Worm (Caenorhabditis elegans) whole organism, late embryonic: ENCODE results near the gene F55C5.10.

ENCODE experiments used
- F13H6.1 ChIP-seq: sonication (generic microtip); optimal IDR thresholded peaks from 2 replicates; lab custom pipeline; 2016; ENCODE audit warnings: missing genetic modification characterization, missing compliant biosample characterization
- ahr-1 ChIP-seq: sonication (generic microtip); optimal IDR thresholded peaks from 2 replicates; lab custom pipeline; 2016; ENCODE audit warnings: missing genetic modification characterization, missing compliant biosample characterization
- ama-1 ChIP-seq: fragments of 150-350 bp; optimal IDR thresholded peaks from 2 replicates; lab custom pipeline; 2014
- ceh-18 ChIP-seq: sonication (generic microtip); optimal IDR thresholded peaks from 2 replicates; lab custom pipeline; 2016; ENCODE audit warnings: missing genetic modification characterization, missing compliant biosample characterization
- ceh-2 ChIP-seq: sonication (generic microtip); optimal IDR thresholded peaks from 2 replicates; lab custom pipeline; 2016; ENCODE audit warnings: missing genotype, missing genetic modification characterization, missing compliant biosample characterization
- ceh-22 ChIP-seq: sonication (generic microtip); optimal IDR thresholded peaks from 2 replicates; lab custom pipeline; 2017; ENCODE audit warnings: missing biosample characterization, missing genetic modification characterization
- ceh-24 ChIP-seq: sonication (generic microtip); optimal IDR thresholded peaks from 2 replicates; lab custom pipeline; 2016; ENCODE audit warnings: mild to moderate bottlenecking, missing genetic modification characterization, missing compliant biosample characterization
- ceh-45 ChIP-seq: fragments of 200-800 bp; sonication (Bioruptor generic); IDR thresholded peaks from 2 replicates; pipeline ENCODE4 v1.3.6; 2022; ENCODE audit warnings: missing genetic modification reagents, missing genetic modification characterization, missing compliant biosample characterization
- ceh-6 ChIP-seq: fragments of 200-800 bp; sonication (Bioruptor generic); optimal IDR thresholded peaks from 2 replicates; lab custom pipeline; 2018; ENCODE audit warnings: mild to moderate bottlenecking, missing genetic modification characterization, missing compliant biosample characterization
- ceh-9 ChIP-seq: sonication (generic microtip); optimal IDR thresholded peaks from 2 replicates; lab custom pipeline; 2016; ENCODE audit warnings: mild to moderate bottlenecking, missing genetic modification characterization, inconsistent platforms, missing compliant biosample characterization
- dmd-4 ChIP-seq: sonication (generic microtip); optimal IDR thresholded peaks from 2 replicates; lab custom pipeline; 2016; ENCODE audit warnings: borderline replicate concordance, missing genetic modification characterization, missing compliant biosample characterization
- elt-4 ChIP-seq: sonication (generic microtip); optimal IDR thresholded peaks from 2 replicates; lab custom pipeline; 2016; ENCODE audit warnings: missing genetic modification characterization, missing compliant biosample characterization
- ets-4 ChIP-seq: sonication (generic microtip); optimal IDR thresholded peaks from 2 replicates; lab custom pipeline; 2016; ENCODE audit warnings: missing genetic modification characterization, missing compliant biosample characterization
- gmeb-2 ChIP-seq: sonication (generic microtip); optimal IDR thresholded peaks from 2 replicates; lab custom pipeline; 2016; ENCODE audit warnings: missing genetic modification characterization, inconsistent platforms, missing compliant biosample characterization
- hlh-30 ChIP-seq: sonication (generic microtip); optimal IDR thresholded peaks from 2 replicates; lab custom pipeline; 2017; ENCODE audit warnings: antibody characterized with exemption, missing genetic modification characterization, missing compliant biosample characterization; ENCODE audit not compliant: insufficient read depth
- hlh-8 ChIP-seq: sonication (generic microtip); optimal IDR thresholded peaks from 2 replicates; lab custom pipeline; 2016; ENCODE audit warnings: missing genotype, missing genetic modification characterization, missing compliant biosample characterization
- lim-6 ChIP-seq: sonication (generic microtip); optimal IDR thresholded peaks from 2 replicates; lab custom pipeline; 2016; ENCODE audit warnings: missing genetic modification characterization, missing compliant biosample characterization
- lin-11 ChIP-seq: fragments of 200-800 bp; sonication (Bioruptor generic); optimal IDR thresholded peaks from 2 replicates; lab custom pipeline; 2018; ENCODE audit warnings: mild to moderate bottlenecking, missing genetic modification characterization, missing compliant biosample characterization
- madf-2 ChIP-seq: sonication (generic microtip); optimal IDR thresholded peaks from 2 replicates; lab custom pipeline; 2017; ENCODE audit warnings: missing genetic modification characterization, missing compliant biosample characterization
- mec-3 ChIP-seq: sonication (generic microtip); optimal IDR thresholded peaks from 2 replicates; lab custom pipeline; 2016; ENCODE audit warnings: borderline replicate concordance, missing genetic modification characterization, missing compliant biosample characterization
- nfya-1 ChIP-seq: sonication (generic microtip); optimal IDR thresholded peaks from 2 replicates; lab custom pipeline; 2017; ENCODE audit warnings: missing genetic modification characterization, mild to moderate bottlenecking, missing compliant biosample characterization, antibody characterized with exemption, moderate library complexity
- nhr-11 ChIP-seq: fragments of 150-350 bp; optimal IDR thresholded peaks from 2 replicates; lab custom pipeline; 2014; ENCODE audit warnings: missing biosample characterization, missing genetic modification characterization
- nhr-232 ChIP-seq: sonication (generic microtip); optimal IDR thresholded peaks from 2 replicates; lab custom pipeline; 2016; ENCODE audit warnings: missing genetic modification characterization, missing compliant biosample characterization
- pag-3 ChIP-seq: sonication (generic microtip); optimal IDR thresholded peaks from 2 replicates; lab custom pipeline; 2016; ENCODE audit warnings: missing compliant biosample characterization, missing genetic modification characterization, borderline replicate concordance
- pros-1 ChIP-seq: fragments of 150-350 bp; optimal IDR thresholded peaks from 2 replicates; lab custom pipeline; 2014; ENCODE audit warnings: missing biosample characterization, missing genetic modification reagents, missing genetic modification characterization
- ref-2 ChIP-seq: sonication (generic microtip); optimal IDR thresholded peaks from 2 replicates; lab custom pipeline; 2016; ENCODE audit warnings: missing genetic modification characterization, missing compliant biosample characterization
- rnt-1 ChIP-seq: sonication (generic microtip); optimal IDR thresholded peaks from 2 replicates; lab custom pipeline; 2016; ENCODE audit warnings: missing genetic modification characterization, missing compliant biosample characterization
- sdc-2 ChIP-seq: sonication (generic microtip); optimal IDR thresholded peaks from 2 replicates; lab custom pipeline; 2016; ENCODE audit warnings: missing genotype, missing genetic modification characterization, missing compliant biosample characterization
- sox-2 ChIP-seq: fragments of 200-800 bp; sonication (Bioruptor generic); IDR thresholded peaks from 2 replicates; pipeline ENCODE4 v1.3.6; 2022; ENCODE audit warnings: missing genetic modification reagents, missing genetic modification characterization, missing compliant biosample characterization
- sox-4 ChIP-seq: sonication (generic microtip); optimal IDR thresholded peaks from 2 replicates; lab custom pipeline; 2017; ENCODE audit warnings: mild to moderate bottlenecking, missing genetic modification characterization, inconsistent platforms, missing compliant biosample characterization
- tbx-7 ChIP-seq: sonication (generic microtip); optimal IDR thresholded peaks from 2 replicates; lab custom pipeline; 2016; ENCODE audit warnings: missing genotype, missing genetic modification characterization, missing compliant biosample characterization
- unc-3 ChIP-seq, 2 experiments: fragments of 200-800 bp in 1 of 2; sonication (Bioruptor generic) in 1 of 2; sonication (generic microtip) in 1 of 2; conservative IDR thresholded peaks in 1 of 2; optimal IDR thresholded peaks in 1 of 2; 2 replicates each; pipeline versions ENCODE4 v1.3.6 to Lab custom; 2016 to 2022; ENCODE audit warnings: missing compliant biosample characterization in 2 of 2, missing genetic modification characterization in 2 of 2, missing genetic modification reagents in 1 of 2
- unc-42 ChIP-seq: sonication (generic microtip); optimal IDR thresholded peaks from 2 replicates; lab custom pipeline; 2016; ENCODE audit warnings: missing genotype, missing genetic modification characterization, missing compliant biosample characterization
- unc-55 ChIP-seq: sonication (generic microtip); optimal IDR thresholded peaks from 2 replicates; lab custom pipeline; 2017; ENCODE audit warnings: missing biosample characterization, missing genetic modification reagents, missing genetic modification characterization

F55C5.10 gene

DNA sequence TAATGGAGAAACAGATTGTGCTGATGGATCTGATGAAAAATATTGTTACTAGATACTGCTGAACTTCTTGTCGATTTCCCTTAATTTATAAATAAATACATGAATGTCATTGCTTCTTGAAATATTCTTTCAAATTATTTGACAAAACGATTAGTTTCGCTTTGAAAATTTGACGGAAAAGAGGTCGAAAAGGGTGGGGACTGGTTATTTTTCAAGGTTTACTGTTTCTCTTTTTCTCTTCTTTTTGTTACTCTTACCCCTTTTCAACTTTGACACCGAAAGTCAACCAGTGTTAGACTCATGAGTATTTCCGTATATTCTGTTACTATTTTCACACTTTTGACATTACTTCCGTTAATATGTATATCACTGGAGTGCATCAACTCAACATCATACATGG is 27.9 kb upstream of the F55C5.10 start, which contains the start of gene T04H1.12:
Gene T04H1.12, plus strand, starts transcription at position 301 of the 400 bp plus-strand sequence.
- no peak for TF ChIP-seq ahr-1 (tag; lab: Kevin White, UChicago)
- no peak for TF ChIP-seq elt-4 (tag; lab: Kevin White, UChicago)
- TF ChIP-seq unc-42 (tag; lab: Kevin White, UChicago): no peak
- no peak for TF ChIP-seq tbx-7
- no peak for TF ChIP-seq sox-2 (GFP tag; lab: Robert Waterston, UW)
- no peak for TF ChIP-seq lim-6 (tag; lab: Kevin White, UChicago)
- no peak for TF ChIP-seq sdc-2 (tag; lab: Kevin White, UChicago)
- no peak for TF ChIP-seq gmeb-2 (tag; lab: Kevin White, UChicago)
- no peak for TF ChIP-seq pros-1 (tag; lab: Kevin White, UChicago)
- TF ChIP-seq rnt-1 (tag; lab: Kevin White, UChicago): no peak
- TF ChIP-seq mec-3: no peak
- no peak for TF ChIP-seq ets-4 (tag; lab: Kevin White, UChicago)
- TF ChIP-seq madf-2 (tag; lab: Kevin White, UChicago): no peak
- no peak for TF ChIP-seq hlh-8 (tag; lab: Kevin White, UChicago)
- no peak for TF ChIP-seq unc-55
- no peak for TF ChIP-seq F13H6.1 (tag; lab: Kevin White, UChicago)

- TF ChIP-seq ceh-18 (tag; lab: Kevin White, UChicago) (no peak), lin-11 (tag; lab: Kevin White, UChicago) (no peak), ceh-2 (no peak), pag-3 (no peak), elt-4 (tag; lab: Kevin White, UChicago) (no peak), ceh-6 (GFP tag; lab: Kevin White, UChicago) (no peak), dmd-4 (tag; lab: Kevin White, UChicago) (no peak), F13H6.1 (tag; lab: Kevin White, UChicago) (no peak), nhr-232 (no peak), nfya-1 (no peak), gmeb-2 (tag; lab: Kevin White, UChicago) (no peak), sox-2 (GFP tag; lab: Robert Waterston, UW) (no peak), sox-4 (tag; lab: Kevin White, UChicago) (no peak), ceh-45 (GFP tag; lab: Robert Waterston, UW) (no peak), ref-2 (tag; lab: Kevin White, UChicago) (no peak)
Observed at ce11 chrV:12256398-12256797, 26.9 kb upstream of the F55C5.10 start, which contains the start of gene ugt-55. Gene ugt-55, plus strand, starts transcription at chrV:12256698.

DNA sequence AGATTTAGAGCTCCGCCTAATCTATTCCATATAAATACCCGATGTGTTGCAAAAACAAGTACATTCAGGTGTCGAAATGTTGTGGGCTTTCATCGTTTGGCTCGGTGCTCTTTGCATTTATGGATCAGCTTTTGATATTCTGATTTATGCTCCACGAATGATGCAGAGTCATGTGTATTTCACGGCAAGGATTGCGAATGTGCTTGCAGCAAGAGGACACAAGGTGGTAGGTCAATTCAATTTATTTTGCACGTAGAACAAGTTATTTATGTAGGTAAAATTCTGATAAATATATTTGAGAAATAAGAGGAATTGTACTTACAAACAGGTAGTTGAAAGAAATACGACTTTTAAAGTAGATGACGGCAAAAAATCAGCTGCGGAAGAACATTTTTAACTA is 24.4 kb upstream of the F55C5.10 start, which contains the start of gene ugt-56:
Gene ugt-56, plus strand, starts transcription at position 61 of the 400 bp plus-strand sequence.
- TF ChIP-seq mec-3: no peak
- TF ChIP-seq nhr-232: no peak
- no peak for TF ChIP-seq nhr-11 (tag; lab: Kevin White, UChicago)

DNA sequence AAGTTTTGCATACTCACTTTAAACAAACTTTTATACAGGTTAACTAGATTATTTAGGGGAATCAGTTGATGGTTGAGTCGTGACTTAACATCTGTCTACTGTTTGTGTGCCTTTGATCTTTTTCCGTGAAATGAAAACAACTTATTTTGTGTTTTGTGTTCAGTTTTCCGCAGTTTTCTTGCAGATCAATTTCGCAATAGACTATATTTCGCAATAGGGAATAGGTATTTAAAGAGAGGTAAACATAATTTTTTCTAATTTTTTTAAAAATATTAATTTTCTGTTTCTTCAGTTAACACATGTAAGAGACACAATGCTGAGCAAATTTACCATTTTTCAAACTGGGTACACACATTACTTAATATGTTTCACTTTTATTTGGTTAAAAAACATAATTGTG is 21.9 kb upstream of the F55C5.10 start, which contains the start of gene tbb-6:
Gene tbb-6, plus strand, starts transcription at position 155 of the 400 bp plus-strand sequence.
- TF ChIP-seq ceh-22 (no peak), sox-4 (tag; lab: Kevin White, UChicago) (no peak), dmd-4 (tag; lab: Kevin White, UChicago) (no peak), ceh-24 (tag; lab: Kevin White, UChicago) (no peak), ama-1 (lab: Kevin White, UChicago) (no peak), ceh-18 (tag; lab: Kevin White, UChicago) (no peak), ets-4 (tag; lab: Kevin White, UChicago) (no peak), pag-3 (no peak)

- TF ChIP-seq dmd-4 (tag; lab: Kevin White, UChicago): no peak
- no peak for TF ChIP-seq ceh-2
- no peak for TF ChIP-seq unc-55
- TF ChIP-seq hlh-30 (tag; lab: Kevin White, UChicago): no peak
- TF ChIP-seq ceh-9: no peak
- no peak for TF ChIP-seq ets-4 (tag; lab: Kevin White, UChicago)
- TF ChIP-seq unc-3 (GFP tag; conservative IDR thresholded peaks at IDR 0.05; lab: Robert Waterston, UW): no peak
- no peak for TF ChIP-seq unc-3 (tag; optimal IDR thresholded peaks at IDR 0.05; lab: Kevin White, UChicago)
- no peak for TF ChIP-seq nhr-232
Observed at ce11 chrV:12263723-12264122, 19.6 kb upstream of the F55C5.10 start, which contains the start of gene ssp-35. Gene ssp-35, minus strand, starts transcription at chrV:12263823.
